Worm (Caenorhabditis elegans) whole organism, midembryonic: ENCODE measurements around the gene srz-103.

Source experiments
- flt-1 ChIP-seq: fragments of 200-800 bp; sonication (Bioruptor generic); IDR thresholded peaks from 2 replicates; pipeline ENCODE4 v1.3.6; 2022; ENCODE audit warnings: missing genetic modification characterization, missing compliant biosample characterization
- ref-1 ChIP-seq: fragments of 200-800 bp; sonication (Bioruptor generic); conservative IDR thresholded peaks from 2 replicates; pipeline ENCODE4 v1.3.6; 2022; ENCODE audit warnings: missing genetic modification reagents, missing genetic modification characterization, missing compliant biosample characterization

ce11 chrV:16628991-16629390 is 50.1 kb downstream of the srz-103 start, which contains the start of gene W06G6.2:
- TF ChIP-seq flt-1 (GFP tag; lab: Robert Waterston, UW): no peak
- TF ChIP-seq ref-1: no peak
